Fruit fly (Drosophila melanogaster) whole organism, prepupa: ENCODE results near the gene CG8750.

Source experiments
- Blimp-1 ChIP-seq: fragments of 200-800 bp; sonication (Bioruptor generic); optimal IDR thresholded peaks from 3 replicates; lab custom pipeline; 2017; ENCODE audit warnings: missing biosample characterization, missing genetic modification characterization, mild to moderate bottlenecking, moderate library complexity, missing genetic modification reagents
- CG3919 ChIP-seq: fragments of 200-800 bp; sonication (Bioruptor generic); optimal IDR thresholded peaks from 3 replicates; lab custom pipeline; 2016; ENCODE audit warnings: missing biosample characterization, missing genetic modification characterization
- CG6163 ChIP-seq: fragments of 200-800 bp; sonication (Bioruptor generic); IDR thresholded peaks from 3 replicates; pipeline ENCODE4 v1.3.6; 2022; ENCODE audit warnings: missing biosample characterization, missing genetic modification characterization
- Eip93F ChIP-seq: fragments of 200-800 bp; sonication (Bioruptor generic); optimal IDR thresholded peaks from 2 replicates; lab custom pipeline; 2016; ENCODE audit warnings: missing biosample characterization, mild to moderate bottlenecking, missing genetic modification characterization
- Gug ChIP-seq: fragments of 200-800 bp; sonication (Bioruptor generic); IDR thresholded peaks from 2 replicates; pipeline ENCODE4 v1.3.6; 2022; ENCODE audit warnings: missing biosample characterization, missing genetic modification characterization
- Hr38 ChIP-seq: sonication (Bioruptor generic); optimal IDR thresholded peaks from 2 replicates; lab custom pipeline; 2016; ENCODE audit warnings: missing biosample characterization, missing genetic modification characterization
- lz ChIP-seq: fragments of 200-800 bp; sonication (Bioruptor generic); optimal IDR thresholded peaks from 3 replicates; lab custom pipeline; 2016; ENCODE audit warnings: missing biosample characterization, missing genetic modification characterization

DNA sequence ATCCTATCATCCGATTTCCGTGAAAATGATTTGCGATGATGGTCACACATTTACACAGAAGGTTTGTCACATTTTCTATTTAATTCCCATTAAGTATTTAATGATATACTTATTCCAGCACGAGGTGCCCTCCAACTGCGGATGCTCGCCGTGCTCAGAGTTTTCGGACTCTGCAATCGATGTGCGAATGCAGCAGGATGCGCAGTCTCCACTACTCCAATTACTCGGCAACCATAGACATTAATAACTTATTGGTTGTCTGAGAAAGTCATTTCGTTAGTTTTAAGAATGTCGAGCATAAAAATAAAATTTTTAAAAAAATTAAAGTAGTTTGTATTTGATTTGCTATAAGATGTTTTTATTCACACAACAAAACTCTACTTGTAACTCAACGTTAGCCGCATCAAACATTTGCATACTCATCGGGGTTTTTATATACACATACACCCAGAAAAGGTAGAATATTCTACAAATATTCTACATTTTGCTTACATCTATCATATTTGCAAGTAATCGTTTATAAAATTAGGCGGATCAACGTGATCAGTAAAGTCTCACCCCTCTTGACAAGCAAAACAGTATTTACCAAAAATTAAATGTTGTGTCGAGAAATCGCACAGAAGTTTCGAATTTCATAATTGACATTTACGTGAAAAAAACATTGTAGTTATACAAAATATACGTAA is 17.0 kb upstream of the CG8750 start:
- no peak for TF ChIP-seq Eip93F (GFP tag; lab: Kevin White, UChicago)
- no peak for TF ChIP-seq CG6163 (GFP tag; lab: Robert Waterston, UW)
- TF ChIP-seq CG3919 (GFP tag; lab: Kevin White, UChicago) = no peak
- no peak for TF ChIP-seq Gug
- TF ChIP-seq Blimp-1 = no peak
- TF ChIP-seq Hr38 (GFP tag; lab: Kevin White, UChicago) = no peak
- no peak for TF ChIP-seq lz (GFP tag; lab: Kevin White, UChicago)
